Worm (Caenorhabditis elegans): Measurements from ENCODE around the gene F14H12.8.

Gene F14H12.8

DNA sequence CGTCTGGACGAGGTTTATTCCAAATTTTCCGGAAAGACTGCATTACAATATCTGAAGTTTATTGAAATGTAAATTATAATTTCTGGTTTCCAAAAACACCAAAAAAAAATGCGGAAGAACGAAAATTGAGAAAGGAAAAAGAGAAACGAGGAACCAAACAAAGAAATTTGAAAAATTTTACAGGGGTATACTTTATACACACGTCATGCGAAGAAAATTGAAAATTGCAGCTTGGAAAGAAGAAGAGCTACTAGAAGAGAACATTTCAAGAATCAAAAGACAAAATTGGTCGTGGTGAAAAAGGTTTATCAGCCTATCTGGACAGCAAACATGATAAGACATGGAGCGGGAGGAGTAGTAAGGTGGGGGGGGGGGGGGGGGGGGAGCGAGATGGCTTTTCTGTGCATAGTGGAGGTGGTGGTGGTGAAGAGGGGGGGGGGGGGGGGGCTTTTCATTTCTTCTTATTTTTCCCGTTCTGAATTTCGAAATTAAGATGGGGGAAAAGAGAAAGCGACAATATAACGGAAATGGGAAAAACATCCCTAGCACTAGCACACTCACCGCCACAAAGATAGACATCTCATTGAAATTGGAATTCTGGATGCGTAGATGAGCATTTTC lies 18.6 kb upstream of the F14H12.8 start, which contains the start of gene lst-2:
Gene lst-2, minus strand, starts transcription at position 51 of the 621 bp plus-strand sequence.
- TF ChIP-seq W03F9.2 (tag; optimal IDR thresholded peaks at IDR 0.05), result no peak
- TF ChIP-seq him-1 (tag; optimal IDR thresholded peaks at IDR 0.05), result no peak
- no peak for TF ChIP-seq dao-5 (tag; optimal IDR thresholded peaks at IDR 0.05)

DNA sequence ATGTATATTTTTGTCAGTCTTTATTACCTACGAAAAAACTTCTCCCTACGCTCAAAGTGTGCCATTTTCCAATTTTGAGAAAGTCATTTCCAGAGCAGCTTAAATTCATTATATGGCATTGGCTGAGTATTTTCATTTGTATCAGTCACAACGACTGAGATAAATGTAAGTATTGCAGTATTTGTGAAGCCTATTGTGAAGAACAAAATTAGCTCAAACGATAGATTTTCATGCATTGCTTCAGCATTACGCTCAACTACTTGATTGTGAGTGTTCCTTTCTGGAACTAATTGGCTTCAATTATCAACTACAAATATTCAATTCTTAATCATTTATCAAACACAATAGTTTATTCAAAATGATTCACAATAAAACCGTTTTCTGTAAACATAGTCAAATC lies 12.9 kb upstream of the F14H12.8 start, which contains the start of gene R160.12:
Gene R160.12, minus strand, starts transcription at position 101 of the 400 bp plus-strand sequence.
- no peak for TF ChIP-seq dao-5 (tag; optimal IDR thresholded peaks at IDR 0.05)
- TF ChIP-seq him-1 (tag; optimal IDR thresholded peaks at IDR 0.05), result no peak
- TF ChIP-seq W03F9.2 (tag; optimal IDR thresholded peaks at IDR 0.05), result no peak

DNA sequence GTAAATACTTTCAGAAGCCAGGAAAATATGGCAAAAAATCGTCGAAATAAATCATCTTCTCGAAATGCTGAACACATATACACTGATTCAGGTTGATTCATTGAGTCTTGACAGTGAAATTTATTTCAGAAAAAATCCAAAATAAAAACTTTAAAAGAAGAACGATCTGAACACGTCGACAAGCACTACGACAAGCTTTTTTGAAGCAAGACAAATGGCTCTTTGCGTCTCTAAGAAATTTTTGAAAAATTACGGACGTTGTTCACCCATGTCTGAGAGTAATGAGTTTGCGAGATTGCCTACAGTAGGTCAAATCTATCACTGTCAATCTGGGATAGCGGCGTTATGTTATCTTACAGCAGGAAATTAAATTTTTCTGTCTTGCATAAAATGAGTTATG lies 12.0 kb upstream of the F14H12.8 start, which contains the start of gene R160.2:
Gene R160.2, minus strand, starts transcription at position 101 of the 400 bp plus-strand sequence.
- TF ChIP-seq him-1 (tag; optimal IDR thresholded peaks at IDR 0.05) (no peak), W03F9.2 (tag; optimal IDR thresholded peaks at IDR 0.05) (no peak), dao-5 (tag; optimal IDR thresholded peaks at IDR 0.05) (no peak)

DNA sequence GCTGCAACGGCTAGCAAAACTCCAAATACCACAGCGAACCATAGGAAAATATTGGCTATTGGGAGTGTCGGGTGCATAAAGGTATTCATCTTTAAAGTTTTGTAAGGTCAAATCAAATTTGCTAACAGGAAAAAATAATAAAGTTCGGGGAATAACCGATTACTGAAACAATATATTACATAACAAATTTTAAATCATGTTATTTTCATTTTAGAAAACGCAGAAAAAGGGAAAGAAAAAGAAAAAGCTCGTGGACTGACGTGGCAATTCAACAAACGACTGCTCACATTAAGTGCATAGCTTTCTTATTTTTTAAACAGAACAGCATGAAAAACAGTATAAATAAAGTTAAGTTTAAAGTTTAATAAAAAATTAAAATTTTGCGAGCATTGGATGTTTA lies 8.3 kb upstream of the F14H12.8 start, which contains the start of gene R160.6:
Gene R160.6, minus strand, starts transcription at position 101 of the 400 bp plus-strand sequence.
- no peak for TF ChIP-seq W03F9.2 (tag; optimal IDR thresholded peaks at IDR 0.05)
- no peak for TF ChIP-seq dao-5 (tag; optimal IDR thresholded peaks at IDR 0.05)
- no peak for TF ChIP-seq him-1 (tag; optimal IDR thresholded peaks at IDR 0.05)

DNA sequence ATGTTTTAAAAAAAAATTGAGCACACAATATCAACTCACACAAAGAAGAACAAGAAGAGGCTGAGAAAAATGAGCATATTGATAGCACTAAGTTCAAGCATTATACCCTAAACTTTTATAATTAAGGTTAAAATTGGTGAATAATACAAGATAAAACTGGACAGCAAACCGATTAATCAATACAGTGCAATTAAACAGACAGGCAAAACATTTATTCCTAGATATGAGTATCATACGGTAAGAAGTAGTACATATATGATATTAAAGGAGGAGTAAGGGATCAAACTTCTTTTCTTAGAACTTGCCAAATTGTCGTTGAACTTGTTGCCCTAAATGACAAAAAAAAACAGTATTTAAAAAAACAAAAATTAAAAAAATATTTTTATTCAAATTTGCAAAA lies 7.2 kb upstream of the F14H12.8 start, which contains the start of gene R160.14:
Gene R160.14, minus strand, starts transcription at position 101 of the 400 bp plus-strand sequence.
- TF ChIP-seq him-1 (tag; optimal IDR thresholded peaks at IDR 0.05) (no peak), W03F9.2 (tag; optimal IDR thresholded peaks at IDR 0.05) (no peak), dao-5 (tag; optimal IDR thresholded peaks at IDR 0.05) (no peak)

DNA sequence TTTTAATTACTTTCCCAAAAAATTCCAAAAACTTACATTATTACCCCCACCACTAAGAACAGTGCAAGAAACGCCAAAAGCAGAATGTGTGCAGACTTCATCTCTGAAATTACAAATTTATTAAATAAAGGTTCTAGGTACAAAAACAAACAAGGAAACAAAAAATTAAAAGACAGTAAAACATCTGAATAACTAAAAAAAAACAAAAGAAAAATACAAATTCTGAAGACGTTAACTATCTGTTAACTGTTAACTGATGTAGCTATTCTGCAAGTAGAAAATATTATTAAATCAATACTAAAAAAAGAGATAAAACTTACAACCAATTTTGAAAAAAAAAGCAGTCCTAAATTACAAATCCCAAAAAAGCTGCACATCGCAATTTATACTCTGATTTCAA lies 6.6 kb upstream of the F14H12.8 start, which contains the start of gene R160.13:
Gene R160.13, minus strand, starts transcription at position 101 of the 400 bp plus-strand sequence.
- TF ChIP-seq him-1 (tag; optimal IDR thresholded peaks at IDR 0.05) (no peak), W03F9.2 (tag; optimal IDR thresholded peaks at IDR 0.05) (no peak), dao-5 (tag; optimal IDR thresholded peaks at IDR 0.05) (no peak)

DNA sequence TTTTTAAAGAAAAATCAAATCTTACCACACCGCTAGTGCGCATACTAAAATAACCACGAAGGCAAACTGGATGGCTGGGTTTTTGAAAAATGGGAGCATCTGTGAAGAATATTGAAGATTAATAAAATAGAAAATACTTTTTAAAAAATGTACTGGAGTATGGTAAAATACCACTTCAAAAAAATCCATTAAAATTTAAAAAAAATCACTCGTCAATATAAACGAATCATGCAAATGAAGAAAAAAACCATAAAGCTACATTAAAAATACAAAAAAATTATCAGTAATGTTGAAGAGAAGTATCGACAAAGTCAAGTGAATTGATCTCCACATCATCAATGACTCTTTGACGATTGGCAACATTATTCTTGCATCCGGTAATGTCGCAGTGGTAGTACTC lies 6.0 kb upstream of the F14H12.8 start, which contains the start of gene R160.5:
Gene R160.5, minus strand, starts transcription at position 101 of the 400 bp plus-strand sequence.
- TF ChIP-seq dao-5 (tag; optimal IDR thresholded peaks at IDR 0.05) (no peak), him-1 (tag; optimal IDR thresholded peaks at IDR 0.05) (no peak), W03F9.2 (tag; optimal IDR thresholded peaks at IDR 0.05) (no peak)

DNA sequence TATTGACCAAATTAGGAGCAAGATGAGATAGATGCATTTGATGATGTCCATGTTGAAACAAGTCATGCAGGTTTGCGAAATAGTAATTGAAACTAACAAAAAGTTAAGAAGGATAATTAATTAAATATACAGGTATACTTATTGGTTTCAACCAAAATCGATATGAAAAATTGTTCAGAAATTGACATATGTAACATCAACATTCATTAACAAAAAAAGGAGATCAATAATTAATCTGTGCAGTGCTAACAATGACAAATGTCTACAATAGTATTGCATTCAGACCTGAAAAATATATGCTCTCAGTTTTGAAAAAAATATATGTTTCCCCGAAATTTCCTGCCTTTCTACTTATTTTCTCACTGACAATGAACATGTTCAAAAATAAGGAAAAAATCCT lies 4.0 kb upstream of the F14H12.8 start, which contains the start of gene R160.4:
Gene R160.4, minus strand, starts transcription at position 101 of the 400 bp plus-strand sequence.
- TF ChIP-seq W03F9.2 (tag; optimal IDR thresholded peaks at IDR 0.05) (no peak), him-1 (tag; optimal IDR thresholded peaks at IDR 0.05) (no peak), dao-5 (tag; optimal IDR thresholded peaks at IDR 0.05) (no peak)

DNA sequence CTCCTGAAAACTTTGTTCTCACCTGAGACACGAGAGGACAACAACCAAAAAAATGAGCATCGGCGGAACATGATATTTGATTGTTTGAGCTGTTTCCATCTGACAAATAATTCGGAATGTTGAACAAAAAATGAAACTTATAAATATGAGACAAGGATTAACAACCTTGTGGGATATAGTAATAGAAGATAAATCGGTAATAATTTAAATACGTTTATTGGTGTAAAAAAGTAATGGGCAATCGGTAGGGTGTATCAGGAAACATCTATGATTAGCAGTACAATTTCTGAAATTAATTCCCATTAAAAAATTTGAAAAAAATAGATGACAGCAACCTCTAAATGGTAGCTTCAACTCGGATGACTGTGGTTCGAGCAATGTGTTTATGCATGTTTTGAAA lies 2.6 kb upstream of the F14H12.8 start, which contains the start of gene R160.10:
Gene R160.10, minus strand, starts transcription at position 101 of the 400 bp plus-strand sequence.
- no peak for TF ChIP-seq him-1 (tag; optimal IDR thresholded peaks at IDR 0.05)
- TF ChIP-seq W03F9.2 (tag; optimal IDR thresholded peaks at IDR 0.05), result no peak
- no peak for TF ChIP-seq dao-5 (tag; optimal IDR thresholded peaks at IDR 0.05)

DNA sequence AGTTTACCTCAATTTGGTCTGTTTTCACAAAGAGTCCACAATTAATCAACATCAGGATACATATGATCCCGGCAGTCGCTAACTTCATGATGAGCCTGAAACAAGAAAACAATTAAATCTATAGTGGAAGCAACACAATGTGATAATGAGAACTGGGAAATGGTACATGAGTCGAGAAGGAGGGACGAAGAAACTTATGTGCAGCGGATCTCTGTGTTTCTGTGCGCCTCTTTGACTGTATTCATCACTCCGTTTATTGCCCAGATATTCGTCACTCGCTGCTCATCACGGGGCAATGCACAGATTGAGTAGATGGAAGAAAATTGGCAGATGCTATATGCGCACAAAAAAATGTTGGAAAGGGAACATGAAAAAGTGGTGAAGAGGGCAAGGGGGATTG lies 1.5 kb upstream of the F14H12.8 start, which contains the start of gene R160.3:
Gene R160.3, minus strand, starts transcription at position 101 of the 400 bp plus-strand sequence.
- TF ChIP-seq dao-5 (tag; optimal IDR thresholded peaks at IDR 0.05) (no peak), W03F9.2 (tag; optimal IDR thresholded peaks at IDR 0.05) (no peak), him-1 (tag; optimal IDR thresholded peaks at IDR 0.05) (no peak)

DNA sequence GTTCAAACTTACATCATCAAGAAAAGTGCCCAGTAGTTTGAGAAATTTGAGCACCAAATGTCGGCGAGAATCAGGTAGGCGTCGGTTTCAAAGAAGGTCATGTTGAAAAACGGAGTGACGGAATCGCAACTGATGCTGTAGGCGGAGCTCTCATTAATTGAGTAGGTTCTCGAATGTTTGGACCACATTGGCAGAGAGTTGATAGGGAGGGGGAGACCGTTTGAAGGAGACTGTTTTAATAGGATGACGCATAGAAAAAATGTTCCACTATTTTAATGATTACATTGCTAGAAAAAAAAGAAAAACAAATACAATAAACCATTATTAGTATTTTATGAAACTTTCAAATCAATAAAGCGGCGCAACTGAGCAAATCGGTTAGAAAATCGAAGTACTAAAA lies 1.6 kb downstream of the F14H12.8 start, which contains the start of gene F14H12.17:
Gene F14H12.17, minus strand, starts transcription at position 101 of the 400 bp plus-strand sequence.
- TF ChIP-seq dao-5 (tag; optimal IDR thresholded peaks at IDR 0.05) (no peak), him-1 (tag; optimal IDR thresholded peaks at IDR 0.05) (no peak), W03F9.2 (tag; optimal IDR thresholded peaks at IDR 0.05) (no peak)

DNA sequence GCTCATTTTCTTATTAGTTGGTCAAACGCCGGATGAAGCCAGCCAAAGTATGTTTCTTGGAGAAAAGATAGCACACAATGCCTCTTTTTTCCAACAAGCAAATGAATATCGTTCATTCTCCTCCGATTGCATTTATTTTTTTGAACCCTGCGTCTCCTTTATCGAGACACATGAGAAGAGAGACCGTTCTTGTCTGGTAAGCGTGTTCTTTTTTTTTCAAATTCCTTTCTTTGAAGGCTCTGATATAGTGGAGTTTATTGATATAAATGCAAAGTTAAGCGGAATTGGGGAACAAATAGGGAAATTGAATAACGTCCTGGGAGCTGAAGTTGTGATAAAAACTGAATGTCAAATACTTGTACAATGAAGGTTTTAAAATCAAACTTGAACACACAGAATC lies 2.3 kb downstream of the F14H12.8 start, which contains the start of gene F14H12.7:
Gene F14H12.7, minus strand, starts transcription at position 101 of the 400 bp plus-strand sequence.
- TF ChIP-seq W03F9.2 (tag; optimal IDR thresholded peaks at IDR 0.05), result no peak

DNA sequence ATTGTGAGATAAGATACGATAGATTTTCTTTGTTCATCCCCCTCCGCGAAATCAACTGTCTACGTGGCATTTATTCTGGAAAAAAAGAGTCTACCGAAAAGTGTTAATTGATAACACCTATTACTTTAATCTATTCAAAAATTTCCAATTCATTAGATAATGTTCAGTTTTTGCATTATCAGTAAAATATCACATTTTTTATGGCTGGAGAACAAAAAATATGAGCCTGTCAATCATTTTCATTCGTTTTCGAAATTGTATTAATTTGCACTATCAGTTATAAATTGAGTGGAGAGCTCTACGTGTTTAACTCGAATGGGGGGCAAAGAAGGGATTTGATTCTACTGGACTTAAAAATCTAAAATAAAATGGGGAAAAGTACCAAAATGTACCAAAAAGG lies 5.7 kb downstream of the F14H12.8 start:
- TF ChIP-seq W03F9.2 (tag; optimal IDR thresholded peaks at IDR 0.05) (no peak), him-1 (tag; optimal IDR thresholded peaks at IDR 0.05) (no peak), dao-5 (tag; optimal IDR thresholded peaks at IDR 0.05) (no peak)

DNA sequence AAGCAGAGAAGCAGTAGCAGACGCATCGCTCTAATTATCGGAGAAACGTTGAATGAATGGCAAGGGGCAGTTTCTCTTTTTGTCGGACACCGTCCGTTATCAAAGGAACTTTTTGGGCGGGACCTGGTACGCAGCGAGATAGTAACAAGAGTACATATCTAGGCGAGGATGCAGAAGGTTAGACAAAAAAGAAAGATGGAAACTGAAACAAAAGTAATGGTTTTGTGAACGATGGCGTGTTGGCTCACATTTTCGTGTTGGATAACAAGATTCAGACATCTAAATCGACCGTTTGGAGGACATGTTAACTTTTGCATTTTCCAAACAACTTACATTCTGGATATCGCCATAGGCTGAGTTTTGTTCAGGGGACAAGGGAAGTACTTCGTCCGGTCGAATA lies 7.3 kb downstream of the F14H12.8 start, which contains the start of gene F14H12.6:
Gene F14H12.6, minus strand, starts transcription at position 101 of the 400 bp plus-strand sequence.
- TF ChIP-seq dao-5 (tag; optimal IDR thresholded peaks at IDR 0.05) (no peak), W03F9.2 (tag; optimal IDR thresholded peaks at IDR 0.05) (no peak), him-1 (tag; optimal IDR thresholded peaks at IDR 0.05) (no peak)
